Worm (Caenorhabditis elegans): ENCODE measurements around the gene F52E1.9.

DNA sequence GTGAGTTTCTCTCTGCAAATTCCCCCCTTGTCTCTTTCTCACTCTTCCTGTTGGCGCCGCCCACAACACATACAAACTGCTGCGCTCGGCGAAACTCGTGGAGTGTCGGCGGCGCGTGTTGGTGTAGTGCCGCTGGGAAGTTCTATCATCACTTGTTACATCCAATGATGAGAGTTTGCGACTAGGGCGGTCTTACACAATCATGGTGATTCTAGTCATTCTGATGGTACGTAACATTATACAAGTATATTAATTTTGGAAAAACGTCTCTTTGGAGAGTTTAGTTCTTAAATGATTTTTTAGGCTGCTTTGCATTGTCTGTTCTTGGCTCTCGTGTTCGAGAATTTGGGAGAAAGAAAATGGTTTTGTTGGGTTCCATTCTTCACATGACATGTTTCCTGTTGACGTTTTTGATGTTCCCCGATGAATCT, 53.5 kb downstream of the F52E1.9 start:
- peak; percentile 95 for TF ChIP-seq duxl-1 (tag; optimal IDR thresholded peaks at IDR 0.05; ENCODE audit: poor library complexity)
- TF ChIP-seq ZK546.5 (tag; optimal IDR thresholded peaks at IDR 0.05) = no peak
